Worm (Caenorhabditis elegans): ENCODE data around the gene hst-3.2.

DNA sequence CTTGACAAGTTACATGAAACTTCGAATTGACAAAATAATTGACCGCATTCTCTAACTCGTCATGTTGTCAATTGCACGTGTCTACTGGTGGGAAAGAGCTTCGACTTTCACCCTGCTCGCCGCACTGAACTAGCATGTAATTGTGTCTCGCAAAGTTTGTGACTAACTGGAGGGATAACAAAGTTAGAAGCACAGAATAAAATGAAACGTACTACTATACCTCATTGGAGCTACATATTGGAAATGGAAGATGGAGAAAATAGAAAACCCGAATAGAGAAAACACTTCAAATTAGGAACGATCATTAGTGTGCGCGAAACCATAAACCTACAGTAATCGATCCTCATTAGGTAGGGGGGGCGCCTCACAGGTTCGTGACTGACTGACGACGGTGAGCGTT lies 3.8 kb upstream of the hst-3.2 start:
- TF ChIP-seq W03F9.2 (tag; optimal IDR thresholded peaks at IDR 0.05) (no peak), him-1 (tag; optimal IDR thresholded peaks at IDR 0.05) (no peak), dao-5 (tag; optimal IDR thresholded peaks at IDR 0.05) (no peak)
